Worm (Caenorhabditis elegans) whole organism, young adult: ENCODE results near the gene inx-3.

Experiments
- B0019.2 ChIP-seq: fragments of 200-800 bp; sonication (Bioruptor generic); conservative IDR thresholded peaks from 2 replicates; pipeline ENCODE4 v1.3.6; 2022; ENCODE audit warnings: missing genetic modification reagents, missing genetic modification characterization, missing compliant biosample characterization
- D2030.7 ChIP-seq: fragments of 200-800 bp; sonication (Bioruptor generic); IDR thresholded peaks from 2 replicates; pipeline ENCODE4 v1.3.6; 2022; ENCODE audit warnings: missing genetic modification reagents, missing genetic modification characterization, missing compliant biosample characterization
- F22D6.2 ChIP-seq: sonication (generic microtip); optimal IDR thresholded peaks from 2 replicates; lab custom pipeline; 2016; ENCODE audit warnings: mild to moderate bottlenecking, missing genetic modification characterization, missing compliant biosample characterization
- F33H1.4 ChIP-seq: fragments of 200-800 bp; sonication (Bioruptor generic); IDR thresholded peaks from 2 replicates; pipeline ENCODE4 v1.3.6; 2022; ENCODE audit warnings: missing genetic modification reagents, missing genetic modification characterization, missing compliant biosample characterization
- F37B4.10 ChIP-seq: fragments of 200-800 bp; sonication (Bioruptor generic); IDR thresholded peaks from 2 replicates; pipeline ENCODE4 v1.3.6; 2022; ENCODE audit warnings: missing genetic modification characterization, missing compliant biosample characterization
- F49E8.2 ChIP-seq: sonication (generic microtip); optimal IDR thresholded peaks from 3 replicates; lab custom pipeline; 2017; ENCODE audit warnings: missing genetic modification characterization, mild to moderate bottlenecking, missing compliant biosample characterization, antibody characterized with exemption, moderate library complexity; ENCODE audit not compliant: insufficient read depth
- F52B5.7 ChIP-seq: sonication (generic microtip); optimal IDR thresholded peaks from 2 replicates; lab custom pipeline; 2016; ENCODE audit warnings: mild to moderate bottlenecking, missing genetic modification characterization, missing compliant biosample characterization
- F57A8.1 ChIP-seq: fragments of 200-800 bp; sonication (Bioruptor generic); optimal IDR thresholded peaks from 2 replicates; lab custom pipeline; 2018; ENCODE audit warnings: mild to moderate bottlenecking, missing genetic modification characterization, moderate library complexity, missing compliant biosample characterization
- Y53F4B.3 ChIP-seq: fragments of 200-800 bp; sonication (Bioruptor generic); IDR thresholded peaks from 2 replicates; pipeline ENCODE4 v1.3.6; 2022; ENCODE audit warnings: missing genetic modification reagents, missing genetic modification characterization, missing compliant biosample characterization
- Y53G8AR.9 ChIP-seq: fragments of 200-800 bp; sonication (Bioruptor generic); conservative IDR thresholded peaks from 2 replicates; pipeline ENCODE4 v1.3.6; 2022; ENCODE audit warnings: missing genetic modification reagents, missing genetic modification characterization, missing compliant biosample characterization
- Y67H2A.10 ChIP-seq: fragments of 200-800 bp; sonication (Bioruptor generic); conservative IDR thresholded peaks from 2 replicates; pipeline ENCODE4 v1.3.6; 2022; ENCODE audit warnings: missing genetic modification reagents, missing genetic modification characterization, missing compliant biosample characterization
- Y79H2A.3 ChIP-seq: fragments of 200-800 bp; sonication (Bioruptor generic); conservative IDR thresholded peaks from 2 replicates; pipeline ENCODE4 v1.3.6; 2022; ENCODE audit warnings: missing genetic modification reagents, missing genetic modification characterization, missing compliant biosample characterization
- Y95B8A.8 ChIP-seq: fragments of 200-800 bp; sonication (Bioruptor generic); IDR thresholded peaks from 2 replicates; pipeline ENCODE4 v1.3.6; 2022; ENCODE audit warnings: missing genetic modification reagents, missing genetic modification characterization, missing compliant biosample characterization
- akir-1 ChIP-seq: fragments of 200-800 bp; sonication (Bioruptor generic); optimal IDR thresholded peaks from 2 replicates; lab custom pipeline; 2018; ENCODE audit warnings: mild to moderate bottlenecking, missing genetic modification characterization, moderate library complexity, missing compliant biosample characterization
- atf-7 ChIP-seq: sonication (generic microtip); optimal IDR thresholded peaks from 2 replicates; lab custom pipeline; 2017; ENCODE audit warnings: mild to moderate bottlenecking, missing genetic modification characterization, missing compliant biosample characterization
- bed-1 ChIP-seq: fragments of 200-800 bp; sonication (Bioruptor generic); IDR thresholded peaks from 2 replicates; pipeline ENCODE4 v1.3.6; 2022; ENCODE audit warnings: missing genetic modification reagents, missing genetic modification characterization, missing compliant biosample characterization
- bed-2 ChIP-seq: fragments of 200-800 bp; sonication (Bioruptor generic); IDR thresholded peaks from 2 replicates; pipeline ENCODE4 v1.3.6; 2022; ENCODE audit warnings: missing genetic modification reagents, missing genetic modification characterization, missing compliant biosample characterization
- ceh-100 ChIP-seq: fragments of 200-800 bp; sonication (Bioruptor generic); IDR thresholded peaks from 2 replicates; pipeline ENCODE4 v1.3.6; 2022; ENCODE audit warnings: missing genetic modification reagents, missing genetic modification characterization, missing compliant biosample characterization
- ceh-79 ChIP-seq: sonication (generic microtip); optimal IDR thresholded peaks from 2 replicates; lab custom pipeline; 2017; ENCODE audit warnings: mild to moderate bottlenecking, missing genetic modification characterization, missing compliant biosample characterization
- ceh-91 ChIP-seq: fragments of 200-800 bp; sonication (Bioruptor generic); IDR thresholded peaks from 2 replicates; pipeline ENCODE4 v1.3.6; 2022; ENCODE audit warnings: missing genetic modification reagents, missing genetic modification characterization, missing compliant biosample characterization
- chd-7 ChIP-seq: sonication (generic microtip); optimal IDR thresholded peaks from 2 replicates; lab custom pipeline; 2016; ENCODE audit warnings: mild to moderate bottlenecking, missing genetic modification characterization, moderate library complexity, missing compliant biosample characterization
- die-1 ChIP-seq: sonication (generic microtip); optimal IDR thresholded peaks from 2 replicates; lab custom pipeline; 2016; ENCODE audit warnings: missing genotype, mild to moderate bottlenecking, missing genetic modification characterization, missing compliant biosample characterization
- dox-1 ChIP-seq: fragments of 200-800 bp; sonication (Bioruptor generic); IDR thresholded peaks from 2 replicates; pipeline ENCODE4 v1.3.6; 2022; ENCODE audit warnings: missing genetic modification reagents, missing genetic modification characterization, missing compliant biosample characterization
- efl-1 ChIP-seq: fragments of 150-350 bp; optimal IDR thresholded peaks from 2 replicates; lab custom pipeline; 2014; ENCODE audit warnings: missing biosample characterization, missing genetic modification reagents, missing genetic modification characterization
- ets-4 ChIP-seq: fragments of 200-800 bp; sonication (Bioruptor generic); optimal IDR thresholded peaks from 2 replicates; lab custom pipeline; 2018; ENCODE audit warnings: mild to moderate bottlenecking, missing genetic modification characterization, missing compliant biosample characterization
- hlh-12 ChIP-seq: sonication (generic microtip); optimal IDR thresholded peaks from 2 replicates; lab custom pipeline; 2016; ENCODE audit warnings: missing genetic modification characterization, missing compliant biosample characterization
- hlh-26 ChIP-seq: fragments of 200-800 bp; sonication (Bioruptor generic); conservative IDR thresholded peaks from 2 replicates; pipeline ENCODE4 v1.3.6; 2022; ENCODE audit warnings: missing genetic modification reagents, missing genetic modification characterization, missing compliant biosample characterization
- hmg-1.2 ChIP-seq: fragments of 200-800 bp; sonication (Bioruptor generic); IDR thresholded peaks from 2 replicates; pipeline ENCODE4 v1.3.6; 2022; ENCODE audit warnings: missing genetic modification reagents, missing genetic modification characterization, missing compliant biosample characterization
- hrde-1 ChIP-seq: sonication (generic microtip); optimal IDR thresholded peaks from 2 replicates; lab custom pipeline; 2016; ENCODE audit warnings: missing genetic modification characterization, mild to moderate bottlenecking, missing compliant biosample characterization, moderate library complexity, missing genotype, missing genetic modification reagents, borderline replicate concordance
- lin-40 ChIP-seq: sonication (generic microtip); optimal IDR thresholded peaks from 2 replicates; lab custom pipeline; 2016; ENCODE audit warnings: missing genetic modification characterization, mild to moderate bottlenecking, missing compliant biosample characterization, missing genotype, missing genetic modification reagents
- madf-3 ChIP-seq: fragments of 200-800 bp; sonication (Bioruptor generic); IDR thresholded peaks from 2 replicates; pipeline ENCODE4 v1.3.6; 2022; ENCODE audit warnings: missing genetic modification reagents, missing genetic modification characterization, missing compliant biosample characterization
- mel-28 ChIP-seq: sonication (generic microtip); optimal IDR thresholded peaks from 2 replicates; lab custom pipeline; 2016; ENCODE audit warnings: borderline replicate concordance, mild to moderate bottlenecking, missing genetic modification characterization, missing compliant biosample characterization
- nfya-2 ChIP-seq: fragments of 200-800 bp; sonication (Bioruptor generic); IDR thresholded peaks from 2 replicates; pipeline ENCODE4 v1.3.6; 2022; ENCODE audit warnings: missing genetic modification reagents, missing genetic modification characterization, missing compliant biosample characterization
- nhr-27 ChIP-seq: fragments of 200-800 bp; sonication (Bioruptor generic); optimal IDR thresholded peaks from 2 replicates; lab custom pipeline; 2018; ENCODE audit warnings: mild to moderate bottlenecking, missing genetic modification characterization, moderate library complexity, missing compliant biosample characterization
- pha-4 ChIP-seq: fragments of 150-350 bp; sonication (generic microtip); optimal IDR thresholded peaks from 2 replicates; lab custom pipeline; 2014; ENCODE audit warnings: missing biosample characterization, missing genetic modification reagents, missing genetic modification characterization
- repo-1 ChIP-seq: sonication (generic microtip); optimal IDR thresholded peaks from 2 replicates; lab custom pipeline; 2017; ENCODE audit warnings: mild to moderate bottlenecking, missing genetic modification characterization, missing compliant biosample characterization
- rpc-1 ChIP-seq, 2 experiments: fragments of 150-350 bp in 1 of 2; sonication (generic microtip) in 1 of 2; optimal IDR thresholded peaks; 2 replicates each; lab custom pipeline; 2014 to 2018; ENCODE audit warnings: missing biosample characterization in 1 of 2, missing genetic modification characterization in 1 of 2, missing genetic modification reagents in 1 of 2, missing genotype in 1 of 2
- sdz-38 ChIP-seq: sonication (generic microtip); optimal IDR thresholded peaks from 2 replicates; lab custom pipeline; 2016; ENCODE audit warnings: missing genotype, missing genetic modification characterization, missing compliant biosample characterization
- sea-2 ChIP-seq: fragments of 200-800 bp; sonication (Bioruptor generic); IDR thresholded peaks from 2 replicates; pipeline ENCODE4 v1.3.6; 2022; ENCODE audit warnings: missing genetic modification characterization, missing compliant biosample characterization
- snpc-1.1 ChIP-seq: sonication (generic microtip); optimal IDR thresholded peaks from 2 replicates; lab custom pipeline; 2017; ENCODE audit warnings: missing genetic modification characterization, mild to moderate bottlenecking, missing compliant biosample characterization, antibody characterized with exemption, moderate library complexity, missing genotype, missing genetic modification reagents; ENCODE audit not compliant: insufficient read depth
- somi-1 ChIP-seq: fragments of 200-800 bp; sonication (Bioruptor generic); optimal IDR thresholded peaks from 2 replicates; lab custom pipeline; 2018; ENCODE audit warnings: mild to moderate bottlenecking, missing genetic modification characterization, missing compliant biosample characterization
- sptf-2 ChIP-seq: fragments of 200-800 bp; sonication (Bioruptor generic); optimal IDR thresholded peaks from 2 replicates; lab custom pipeline; 2018; ENCODE audit warnings: mild to moderate bottlenecking, missing genetic modification characterization, missing compliant biosample characterization
- tlf-1 ChIP-seq: fragments of 200-800 bp; sonication (Bioruptor generic); optimal IDR thresholded peaks from 2 replicates; lab custom pipeline; 2018; ENCODE audit warnings: mild to moderate bottlenecking, missing genetic modification characterization, missing compliant biosample characterization
- unc-130 ChIP-seq: sonication (generic microtip); optimal IDR thresholded peaks from 2 replicates; lab custom pipeline; 2016; ENCODE audit warnings: missing genetic modification reagents, missing genetic modification characterization, missing compliant biosample characterization
- xnd-1 ChIP-seq: sonication (generic microtip); optimal IDR thresholded peaks from 2 replicates; lab custom pipeline; 2016; ENCODE audit warnings: missing genotype, missing genetic modification reagents, missing genetic modification characterization, missing compliant biosample characterization
- zfh-2 ChIP-seq: fragments of 200-800 bp; sonication (Bioruptor generic); conservative IDR thresholded peaks from 2 replicates; pipeline ENCODE4 v1.3.6; 2022; ENCODE audit warnings: missing genetic modification reagents, missing genetic modification characterization, missing compliant biosample characterization
- ztf-25 ChIP-seq: fragments of 200-800 bp; sonication (Bioruptor generic); IDR thresholded peaks from 2 replicates; pipeline ENCODE4 v1.3.6; 2022; ENCODE audit warnings: missing genetic modification reagents, missing genetic modification characterization, missing compliant biosample characterization
- ztf-26 ChIP-seq: sonication (generic microtip); optimal IDR thresholded peaks from 2 replicates; lab custom pipeline; 2017; ENCODE audit warnings: missing genetic modification characterization, missing compliant biosample characterization
- ztf-3 ChIP-seq: fragments of 200-800 bp; sonication (Bioruptor generic); optimal IDR thresholded peaks from 2 replicates; lab custom pipeline; 2018; ENCODE audit warnings: mild to moderate bottlenecking, missing genetic modification characterization, missing compliant biosample characterization

The inx-3 gene

ce11 chrX:6041995-6042481, 46.1 kb downstream of the inx-3 start (continued):
- TF ChIP-seq F57A8.1 (GFP tag; lab: Kevin White, UChicago) = no peak
- no peak for TF ChIP-seq D2030.7 (GFP tag; lab: Robert Waterston, UW)
- no peak for TF ChIP-seq F49E8.2 (tag; lab: Kevin White, UChicago)
- peak; percentile 13 for TF ChIP-seq F22D6.2 (tag; lab: Kevin White, UChicago)
- no peak for TF ChIP-seq bed-1 (GFP tag; lab: Robert Waterston, UW)
- no peak for TF ChIP-seq mel-28 (tag; lab: Kevin White, UChicago)
- no peak for TF ChIP-seq B0019.2
- no peak for TF ChIP-seq pha-4 (tag; lab: Kevin White, UChicago)
- TF ChIP-seq sdz-38 (tag; lab: Kevin White, UChicago) = no peak
- TF ChIP-seq xnd-1 = no peak
- no peak for TF ChIP-seq ztf-25 (GFP tag; lab: Robert Waterston, UW)
- no peak for TF ChIP-seq ceh-100 (GFP tag; lab: Robert Waterston, UW)
- TF ChIP-seq ceh-79 = no peak
- no peak for TF ChIP-seq F52B5.7 (tag; lab: Kevin White, UChicago)
- TF ChIP-seq nhr-27 = no peak
- no peak for TF ChIP-seq sea-2 (GFP tag; lab: Robert Waterston, UW)
- TF ChIP-seq rpc-1 (optimal IDR thresholded peaks at IDR 0.05; lab: Kevin White, UChicago) = no peak
- no peak for TF ChIP-seq rpc-1 (tag; optimal IDR thresholded peaks at IDR 0.05; lab: Kevin White, UChicago)
- TF ChIP-seq bed-2 = no peak
- TF ChIP-seq hlh-26 (GFP tag; lab: Robert Waterston, UW) = no peak
- no peak for TF ChIP-seq madf-3 (GFP tag; lab: Robert Waterston, UW)
- TF ChIP-seq F33H1.4 (GFP tag; lab: Robert Waterston, UW) = no peak
- no peak for TF ChIP-seq ets-4
- no peak for TF ChIP-seq nfya-2 (GFP tag; lab: Robert Waterston, UW)
- TF ChIP-seq F37B4.10 = no peak
- peak; percentile 3 for TF ChIP-seq die-1 (tag; lab: Kevin White, UChicago)
- TF ChIP-seq somi-1 (GFP tag; lab: Kevin White, UChicago) = peak; percentile 77
- TF ChIP-seq ztf-3 (GFP tag; lab: Kevin White, UChicago) = no peak
- TF ChIP-seq Y53F4B.3 (GFP tag; lab: Robert Waterston, UW) = no peak
- no peak for TF ChIP-seq unc-130
- TF ChIP-seq sptf-2 (GFP tag; lab: Kevin White, UChicago) = no peak
- TF ChIP-seq Y95B8A.8 = no peak
- peak; percentile 65 for TF ChIP-seq dox-1 (GFP tag; lab: Robert Waterston, UW)
- TF ChIP-seq lin-40 (tag; lab: Kevin White, UChicago) = peak; percentile 75
- TF ChIP-seq Y67H2A.10 (GFP tag; lab: Robert Waterston, UW) = no peak
- no peak for TF ChIP-seq Y53G8AR.9 (GFP tag; lab: Robert Waterston, UW)
- TF ChIP-seq repo-1 (tag; lab: Kevin White, UChicago) = no peak
- no peak for TF ChIP-seq chd-7 (tag; lab: Kevin White, UChicago)
- no peak for TF ChIP-seq snpc-1.1
- TF ChIP-seq zfh-2 (GFP tag; lab: Robert Waterston, UW) = 0 out of 2 replicates have a peak, but pooled peaks have one; percentile 41
- no peak for TF ChIP-seq hrde-1 (tag; lab: Kevin White, UChicago)
- no peak for TF ChIP-seq ceh-91 (GFP tag; lab: Robert Waterston, UW)
- no peak for TF ChIP-seq hlh-12 (tag; lab: Kevin White, UChicago)
- TF ChIP-seq atf-7 (tag; lab: Kevin White, UChicago) = no peak
- TF ChIP-seq ztf-26 = peak; percentile 77
- TF ChIP-seq hmg-1.2 = peak; percentile 32; the same call in 1 of the 2 replicates
- no peak for TF ChIP-seq Y79H2A.3 (GFP tag; lab: Robert Waterston, UW)
- peak; percentile 40 for TF ChIP-seq tlf-1 (GFP tag; lab: Kevin White, UChicago)
- no peak for TF ChIP-seq akir-1 (GFP tag; lab: Kevin White, UChicago)
- no peak for TF ChIP-seq efl-1 (GFP tag; lab: Kevin White, UChicago)
